Fruit fly (Drosophila melanogaster) S2 (cell line): ENCODE measurements around the gene ArfGAP1.

ENCODE experiments used
- CG8478 ChIP-seq: fragments of >200 bp; optimal IDR thresholded peaks from 2 replicates; lab custom pipeline; 2018
- CTCF ChIP-seq, 2 experiments: fragments of >200 bp; optimal IDR thresholded peaks; 2 replicates each; lab custom pipeline; 2018

dm6 chr3L:12432392-12433012, 15.1 kb upstream of the ArfGAP1 start, which contains the start of gene toe:
- TF ChIP-seq CG8478 (lab: Kevin White, UChicago) (no peak), CTCF (optimal IDR thresholded peaks at IDR 0.05; lab: Kevin White, UChicago) (no peak)
